Fruit fly (Drosophila melanogaster): ENCODE results near the gene TfIIA-L.

TfIIA-L gene

dm6 chr3R:27208724-27209343 is 42.1 kb upstream of the TfIIA-L start (continued):
- TF ChIP-seq CG12071 (GFP tag; optimal IDR thresholded peaks at IDR 0.05) (peak; percentile 64), CG1529 (GFP tag; optimal IDR thresholded peaks at IDR 0.05) (peak; percentile 5), CG31441 (GFP tag; IDR thresholded peaks at IDR 0.05) (peak; percentile 22; the same call in 1 of the 2 replicates), btn (GFP tag; optimal IDR thresholded peaks at IDR 0.05) (peak; percentile 36), CG1647 (GFP tag; optimal IDR thresholded peaks at IDR 0.05) (peak; percentile 6), CG8290 (GFP tag; optimal IDR thresholded peaks at IDR 0.05) (peak; percentile 27), CG8290 (tag; optimal IDR thresholded peaks at IDR 0.05) (peak in 1 of 2 experiments; percentile 24), dimm (GFP tag; IDR thresholded peaks at IDR 0.05) (no peak), p53 (GFP tag; optimal IDR thresholded peaks at IDR 0.05) (peak; percentile 9), CG10959 (GFP tag; IDR thresholded peaks at IDR 0.05) (0 out of 2 replicates have a peak, but pooled peaks have one; percentile 16), CG13894 (tag; optimal IDR thresholded peaks at IDR 0.05) (no peak)

DNA sequence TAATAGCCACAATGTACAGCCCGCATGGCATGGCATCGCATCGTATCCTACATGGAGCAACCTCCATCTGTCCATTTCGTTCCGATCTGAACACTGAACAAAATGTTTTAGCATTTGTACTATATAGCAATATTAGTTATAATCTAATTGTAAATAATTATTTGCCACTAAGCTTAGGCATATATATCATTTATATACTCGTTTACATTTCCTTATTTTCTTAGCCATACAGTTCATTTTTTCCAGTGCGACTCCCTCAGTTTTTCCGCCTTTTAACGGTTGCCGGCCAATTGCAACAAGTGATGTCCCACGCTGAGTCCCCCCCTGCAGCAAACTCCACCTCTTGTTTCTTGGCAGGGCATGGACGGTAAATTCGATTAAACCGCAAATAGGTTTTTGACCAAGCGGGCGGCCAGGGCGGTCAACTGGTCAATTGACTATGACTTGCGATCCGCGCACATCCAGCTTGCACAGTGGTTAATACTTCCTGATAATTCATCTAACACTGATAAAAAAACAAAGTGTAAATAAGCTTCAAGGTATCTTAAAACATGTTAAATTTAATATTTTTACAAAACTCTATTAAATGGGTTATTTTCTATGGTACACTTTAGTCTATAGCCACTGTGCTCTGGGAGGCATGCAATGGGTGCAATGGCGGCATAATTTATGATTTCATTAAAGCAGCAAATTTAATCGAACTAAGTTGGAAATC is 41.2 kb upstream of the TfIIA-L start:
- TF ChIP-seq tin (GFP tag; optimal IDR thresholded peaks at IDR 0.05) (no peak), Med (GFP tag) (peak; percentile 25), sens (GFP tag) (peak; percentile 27), HmgD (GFP tag; optimal IDR thresholded peaks at IDR 0.05) (no peak), Drgx (GFP tag; IDR thresholded peaks at IDR 0.05) (peak; percentile 12; the same call in 1 of the 2 replicates), ato (GFP tag; IDR thresholded peaks at IDR 0.05; ENCODE audit: partially characterized antibody) (no peak), Ptx1 (GFP tag; IDR thresholded peaks at IDR 0.05) (0 out of 2 replicates have a peak, but pooled peaks have one; percentile 6), prd (optimal IDR thresholded peaks at IDR 0.05) (no peak), prd (GFP tag; IDR thresholded peaks at IDR 0.05) (peak; percentile 20; the same call in 1 of the 3 replicates), esg (GFP tag; conservative IDR thresholded peaks at IDR 0.05) (0 out of 2 replicates have a peak, but pooled peaks have one; percentile 14), HLH3B (GFP tag; IDR thresholded peaks at IDR 0.05) (0 out of 2 replicates have a peak, but pooled peaks have one; percentile 27)

DNA sequence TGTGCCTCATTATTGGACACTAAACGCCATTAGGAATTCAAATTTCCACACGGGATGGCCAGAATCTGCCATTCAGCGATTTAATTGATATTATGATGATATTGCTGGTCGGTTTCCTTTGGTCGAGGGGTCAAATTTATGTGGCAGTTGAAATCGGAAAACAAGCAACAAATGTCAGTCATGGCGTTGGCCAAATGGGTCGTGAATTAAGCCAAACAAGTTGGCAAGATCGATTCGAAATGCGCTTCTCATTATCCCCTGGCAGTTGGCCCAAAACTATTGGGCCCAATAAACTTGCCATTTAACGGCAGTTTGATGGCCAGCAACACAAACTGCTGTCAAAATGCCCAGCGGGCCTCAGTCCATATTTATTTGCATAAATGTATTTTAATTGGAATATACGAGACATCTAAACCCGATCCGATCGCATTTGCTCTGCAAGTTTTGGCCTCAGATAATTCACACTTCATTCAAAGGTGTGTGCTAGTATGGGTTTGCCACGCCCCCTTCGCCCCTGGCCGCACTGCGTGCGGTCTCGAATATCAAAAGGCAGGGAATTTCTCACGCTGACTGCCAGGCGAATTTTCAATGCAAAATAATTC is 37.8 kb upstream of the TfIIA-L start:
- TF ChIP-seq wek (GFP tag; optimal IDR thresholded peaks at IDR 0.05) (no peak), gro (GFP tag; optimal IDR thresholded peaks at IDR 0.05) (peak; percentile 28), aop (GFP tag; IDR thresholded peaks at IDR 0.05) (no peak), vvl (GFP tag; IDR thresholded peaks at IDR 0.05) (peak; percentile 63), CG3726 (GFP tag; IDR thresholded peaks at IDR 0.05) (0 out of 3 replicates have a peak, but pooled peaks have one; percentile 23), abd-A (tag; optimal IDR thresholded peaks at IDR 0.05) (peak; percentile 96), B-H1 (GFP tag; IDR thresholded peaks at IDR 0.05) (no peak), chinmo (GFP tag; IDR thresholded peaks at IDR 0.05; ENCODE audit: partially characterized antibody) (0 out of 4 replicates have a peak, but pooled peaks have one; percentile 62), gt (GFP tag; IDR thresholded peaks at IDR 0.05) (no peak), CG16815 (GFP tag; optimal IDR thresholded peaks at IDR 0.05) (no peak), nom (GFP tag; optimal IDR thresholded peaks at IDR 0.05) (no peak), CG2712 (tag; optimal IDR thresholded peaks at IDR 0.05) (no peak)

DNA sequence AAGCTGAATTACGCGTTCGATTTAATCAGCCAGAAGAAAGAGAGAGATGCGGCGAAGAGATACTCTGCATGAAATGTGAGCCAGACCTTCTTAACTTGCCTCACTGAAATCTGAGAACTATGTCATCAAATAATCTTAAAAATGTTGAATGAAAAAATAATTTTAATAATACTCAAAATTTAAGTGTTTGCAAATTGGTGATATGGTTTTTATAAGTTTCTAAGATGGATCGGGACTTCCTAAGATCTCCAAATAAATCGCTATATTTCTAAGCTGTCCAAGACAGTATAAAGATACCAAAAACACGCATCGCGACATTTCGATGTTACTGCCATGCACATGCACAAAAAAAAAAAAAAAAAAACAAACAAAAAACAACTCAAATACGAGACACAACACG is 36.0 kb upstream of the TfIIA-L start:
- no peak for TF ChIP-seq CG3847 (GFP tag; IDR thresholded peaks at IDR 0.05)
- no peak for TF ChIP-seq BEAF-32 (GFP tag; optimal IDR thresholded peaks at IDR 0.05)
- TF ChIP-seq D19A (tag; optimal IDR thresholded peaks at IDR 0.05) = peak; percentile 3
- TF ChIP-seq trem (tag; optimal IDR thresholded peaks at IDR 0.05) = no peak

All from whole organism, embryonic.